Fruit fly (Drosophila melanogaster): ENCODE measurements around the gene CG33298.

Gene CG33298

DNA sequence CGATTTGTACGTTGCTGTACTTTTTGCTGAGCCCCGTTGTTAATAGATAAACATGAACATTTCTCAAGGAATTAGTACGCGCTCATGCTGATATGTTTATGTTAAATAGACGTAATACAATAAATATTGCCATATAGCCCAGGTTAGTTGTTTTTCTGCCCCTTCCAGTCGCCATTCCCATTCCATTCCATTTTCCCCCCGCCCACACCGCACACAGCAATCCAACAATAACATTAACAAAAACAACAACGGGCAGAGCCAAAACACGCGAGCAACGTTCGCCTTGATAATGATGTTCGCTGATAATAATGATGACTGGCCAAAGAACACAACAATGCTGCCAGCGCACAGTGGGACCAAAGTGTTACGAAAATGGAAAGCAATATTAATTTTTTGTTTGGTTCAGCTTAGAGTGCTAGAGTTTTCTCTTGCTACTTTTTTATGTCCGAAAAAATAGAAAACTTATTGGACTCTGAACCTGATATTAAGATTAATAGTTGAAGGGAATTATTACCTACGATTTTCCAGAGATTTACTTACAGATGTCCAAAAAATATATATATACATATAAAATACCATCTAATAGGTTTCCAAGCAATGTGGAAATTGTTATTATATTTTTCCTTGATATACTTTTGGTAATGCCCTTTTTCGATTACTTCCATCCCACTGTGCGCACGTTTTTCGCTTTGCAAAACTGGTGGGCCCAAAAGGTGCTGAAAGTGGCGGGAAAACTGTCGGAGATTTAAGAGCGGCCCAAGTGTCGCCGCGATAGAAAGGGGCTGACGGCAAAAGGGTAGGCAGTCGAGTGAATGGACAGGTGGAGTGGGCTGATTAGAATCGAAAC, 74.5 kb downstream of the CG33298 start (continued):
- TF ChIP-seq CG6808 (GFP tag; optimal IDR thresholded peaks at IDR 0.05) (peak; percentile 99), fd59A (GFP tag; optimal IDR thresholded peaks at IDR 0.05) (peak; percentile 93), lz (GFP tag; optimal IDR thresholded peaks at IDR 0.05) (peak; percentile 94), ss (GFP tag; optimal IDR thresholded peaks at IDR 0.05) (peak; percentile 97), CG6163 (GFP tag; IDR thresholded peaks at IDR 0.05) (peak; percentile 90), pdm3 (GFP tag; optimal IDR thresholded peaks at IDR 0.05) (peak; percentile 93), CG11762 (GFP tag; optimal IDR thresholded peaks at IDR 0.05; ENCODE audit: insufficient read depth) (peak; percentile 96), Ets96B (tag; optimal IDR thresholded peaks at IDR 0.05) (peak; percentile 96), OdsH (GFP tag; optimal IDR thresholded peaks at IDR 0.05) (peak; percentile 97), esn (GFP tag; optimal IDR thresholded peaks at IDR 0.05) (peak; percentile 97), Lpt (GFP tag; optimal IDR thresholded peaks at IDR 0.05) (peak; percentile 96), achi (GFP tag; optimal IDR thresholded peaks at IDR 0.05) (peak; percentile 97), svp (GFP tag) (peak; percentile 97), CG3032 (tag; optimal IDR thresholded peaks at IDR 0.05) (peak; percentile 96), eg (GFP tag; IDR thresholded peaks at IDR 0.05) (peak; percentile 92), Eip78C (GFP tag) (peak; percentile 99), Sox14 (GFP tag; optimal IDR thresholded peaks at IDR 0.05) (peak; percentile 93), Hr38 (GFP tag; optimal IDR thresholded peaks at IDR 0.05) (no peak), CG16779 (tag; optimal IDR thresholded peaks at IDR 0.05) (peak; percentile 96), Eip93F (GFP tag; optimal IDR thresholded peaks at IDR 0.05) (peak; percentile 85), CG10631 (GFP tag; optimal IDR thresholded peaks at IDR 0.05) (peak; percentile 96), dsx (GFP tag; optimal IDR thresholded peaks at IDR 0.05; ENCODE audit: poor library complexity, severe bottlenecking) (peak; percentile 95), Ets21C (GFP tag; optimal IDR thresholded peaks at IDR 0.05) (peak; percentile 87), acj6 (GFP tag; optimal IDR thresholded peaks at IDR 0.05) (peak; percentile 96), Hr39 (GFP tag; optimal IDR thresholded peaks at IDR 0.05) (peak; percentile 87), CG6792 (GFP tag; optimal IDR thresholded peaks at IDR 0.05) (peak; percentile 95), Met (GFP tag; optimal IDR thresholded peaks at IDR 0.05) (peak; percentile 96), CG8119 (GFP tag; IDR thresholded peaks at IDR 0.05) (peak; percentile 97), CG10669 (GFP tag; optimal IDR thresholded peaks at IDR 0.05) (peak; percentile 95), Hr4 (GFP tag; optimal IDR thresholded peaks at IDR 0.05) (peak; percentile 92)

Measured in whole organism, prepupa.